Fruit fly (Drosophila melanogaster) whole organism, embryonic: ENCODE data around the gene bwa.

Experiments used
- CG13123 ChIP-seq: fragments of 200-800 bp; sonication (Bioruptor generic); optimal IDR thresholded peaks from 2 replicates; lab custom pipeline; 2016; ENCODE audit warnings: missing biosample characterization, missing genetic modification characterization
- luna ChIP-seq: fragments of 200-800 bp; sonication (Bioruptor generic); optimal IDR thresholded peaks from 2 replicates; lab custom pipeline; 2016; ENCODE audit warnings: missing biosample characterization, missing genetic modification characterization
- trem ChIP-seq: fragments of 200-800 bp; optimal IDR thresholded peaks from 3 replicates; lab custom pipeline; 2019; ENCODE audit warnings: missing biosample characterization, mild to moderate bottlenecking, missing genetic modification characterization, moderate library complexity

DNA sequence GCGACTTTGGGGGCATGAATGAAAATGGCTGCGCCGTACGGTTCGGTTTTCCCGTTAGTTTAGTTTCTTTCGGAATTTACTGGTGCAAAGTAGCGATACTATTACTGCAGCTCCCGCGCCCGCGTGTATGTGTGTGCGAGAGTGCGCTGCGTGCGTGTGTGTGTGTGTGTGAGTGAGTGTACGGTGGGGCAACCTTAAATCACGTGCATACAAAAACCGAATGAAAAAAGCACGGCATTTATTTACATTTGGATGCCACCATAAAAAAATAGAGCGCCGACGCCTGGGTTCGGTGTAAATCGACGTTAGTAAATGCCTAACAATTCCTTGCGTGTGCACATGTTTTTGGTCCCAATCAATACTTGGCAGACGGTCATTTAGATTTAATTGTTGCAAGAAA is 31.6 kb downstream of the bwa start:
- TF ChIP-seq luna (GFP tag; lab: Kevin White, UChicago) (no peak), CG13123 (GFP tag; lab: Kevin White, UChicago) (no peak), trem (tag; lab: Kevin White, UChicago) (no peak)
